Worm (Caenorhabditis elegans): ENCODE results near the gene F41E7.9.

F41E7.9 gene

DNA sequence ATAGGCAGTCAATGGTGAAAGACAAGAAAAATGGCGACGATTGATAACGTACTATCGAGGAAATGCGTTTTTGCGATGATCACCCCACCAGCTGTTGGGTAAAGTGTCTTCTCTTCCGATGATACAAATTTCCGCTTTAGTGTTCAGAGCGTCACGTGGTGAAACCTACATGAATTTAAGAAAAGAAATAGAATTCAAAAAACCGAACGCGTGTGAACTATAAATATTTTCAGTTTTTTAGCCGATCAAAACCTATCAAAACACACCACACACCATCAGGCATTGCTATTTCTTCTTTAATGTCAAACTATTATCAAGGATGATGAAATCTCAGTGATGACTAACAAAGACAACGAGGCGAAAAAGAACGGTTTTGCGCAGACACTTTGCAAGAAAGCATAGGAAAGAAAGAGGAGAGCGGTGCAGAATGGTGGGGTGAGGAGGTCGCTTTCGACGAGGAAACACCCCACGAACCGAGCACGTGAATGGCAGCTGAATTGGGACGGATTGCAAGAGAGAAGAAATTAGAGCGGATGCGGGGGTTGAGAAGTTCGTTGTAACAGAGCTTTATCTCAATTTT lies 16.3 kb upstream of the F41E7.9 start:
- TF ChIP-seq T20F7.1 (GFP tag; optimal IDR thresholded peaks at IDR 0.05) = peak; percentile 55
- TF ChIP-seq hmg-1.1 (GFP tag; IDR thresholded peaks at IDR 0.05) = 0 out of 2 replicates have a peak, but pooled peaks have one; percentile 17
- peak; percentile 35 for TF ChIP-seq hlh-30 (tag; optimal IDR thresholded peaks at IDR 0.05; ENCODE audit: insufficient read depth)
- TF ChIP-seq dmd-9 (GFP tag; IDR thresholded peaks at IDR 0.05) = no peak
- TF ChIP-seq nhr-76 (tag; optimal IDR thresholded peaks at IDR 0.05) = no peak
- no peak for TF ChIP-seq unc-130 (GFP tag; optimal IDR thresholded peaks at IDR 0.05)
- peak; percentile 14; the same call in 1 of the 2 replicates for TF ChIP-seq php-3 (GFP tag; IDR thresholded peaks at IDR 0.05)
- no peak for TF ChIP-seq nhr-102 (tag; optimal IDR thresholded peaks at IDR 0.05)
- no peak for TF ChIP-seq D1046.2 (GFP tag; IDR thresholded peaks at IDR 0.05)
- TF ChIP-seq F44E2.7 (GFP tag; IDR thresholded peaks at IDR 0.05) = no peak
- peak; percentile 96 for TF ChIP-seq aha-1 (tag)
- TF ChIP-seq nhr-28 (tag; optimal IDR thresholded peaks at IDR 0.05) = peak; percentile 57
- no peak for TF ChIP-seq nhr-111 (GFP tag; optimal IDR thresholded peaks at IDR 0.05)
- peak; percentile 99 for TF ChIP-seq mxl-2 (GFP tag; conservative IDR thresholded peaks at IDR 0.05)
- TF ChIP-seq daf-8 (GFP tag; IDR thresholded peaks at IDR 0.05) = no peak
- TF ChIP-seq T26A8.4 (GFP tag; IDR thresholded peaks at IDR 0.05) = no peak; the same call in 1 of the 2 replicates
- TF ChIP-seq arid-1 (GFP tag; conservative IDR thresholded peaks at IDR 0.05) = no peak
- TF ChIP-seq ceh-32 (tag; optimal IDR thresholded peaks at IDR 0.05; ENCODE audit: poor library complexity) = no peak
- TF ChIP-seq unc-62 (GFP tag; optimal IDR thresholded peaks at IDR 0.05 in 1 of 2) = peak in 1 of 2 experiments; percentile 38
- no peak for TF ChIP-seq unc-62 (tag; optimal IDR thresholded peaks at IDR 0.05)
- peak; percentile 56 for TF ChIP-seq pqm-1 (tag; optimal IDR thresholded peaks at IDR 0.05)
- no peak for TF ChIP-seq zip-11 (GFP tag; IDR thresholded peaks at IDR 0.05)
- no peak for TF ChIP-seq cey-2 (tag; optimal IDR thresholded peaks at IDR 0.05; ENCODE audit: borderline replicate concordance, insufficient read depth)
- TF ChIP-seq Y105C5A.15 (GFP tag; IDR thresholded peaks at IDR 0.05) = no peak
- peak; percentile 12 for TF ChIP-seq spr-1 (tag; optimal IDR thresholded peaks at IDR 0.05)
- TF ChIP-seq skn-1 (tag; optimal IDR thresholded peaks at IDR 0.05) = no peak
- no peak for TF ChIP-seq sdz-12 (GFP tag; optimal IDR thresholded peaks at IDR 0.05)
- peak; percentile 48 for TF ChIP-seq gei-8 (GFP tag; optimal IDR thresholded peaks at IDR 0.05)
- 0 out of 2 replicates have a peak, but pooled peaks have one; percentile 19 for TF ChIP-seq lin-1 (GFP tag; IDR thresholded peaks at IDR 0.05)
- TF ChIP-seq ZK546.5 (tag; optimal IDR thresholded peaks at IDR 0.05) = no peak
- TF ChIP-seq dve-1 (tag; optimal IDR thresholded peaks at IDR 0.05; ENCODE audit: insufficient read depth) = peak; percentile 54
- TF ChIP-seq ceh-82 (tag; optimal IDR thresholded peaks at IDR 0.05) = no peak
- peak; percentile 51 for TF ChIP-seq set-16 (GFP tag; IDR thresholded peaks at IDR 0.05)
- TF ChIP-seq ceh-20 (GFP tag; IDR thresholded peaks at IDR 0.05) = 0 out of 2 replicates have a peak, but pooled peaks have one; percentile 20
- no peak for TF ChIP-seq mes-2 (tag; optimal IDR thresholded peaks at IDR 0.05; ENCODE audit: poor library complexity, severe bottlenecking)
- no peak for TF ChIP-seq lin-39 (tag; optimal IDR thresholded peaks at IDR 0.05)
- no peak for TF ChIP-seq jun-1 (tag; optimal IDR thresholded peaks at IDR 0.05)
- TF ChIP-seq daf-16 (GFP tag; optimal IDR thresholded peaks at IDR 0.05) = no peak
- TF ChIP-seq daf-16 (tag; optimal IDR thresholded peaks at IDR 0.05) = peak; percentile 17
- no peak for TF ChIP-seq fos-1 (tag; optimal IDR thresholded peaks at IDR 0.05)
- no peak for TF ChIP-seq fkh-10 (GFP tag; optimal IDR thresholded peaks at IDR 0.05)
- TF ChIP-seq mdl-1 (tag; optimal IDR thresholded peaks at IDR 0.05) = peak; percentile 77 to 88
- peak; percentile 19 for TF ChIP-seq nhr-6 (tag; optimal IDR thresholded peaks at IDR 0.05)
- peak; percentile 38 for TF ChIP-seq mep-1 (tag; optimal IDR thresholded peaks at IDR 0.05)
- peak; percentile 64 for TF ChIP-seq mxl-3 (GFP tag; optimal IDR thresholded peaks at IDR 0.05)
- no peak for TF ChIP-seq nhr-77 (tag; optimal IDR thresholded peaks at IDR 0.05)
- TF ChIP-seq unc-39 (tag; optimal IDR thresholded peaks at IDR 0.05) = no peak
- TF ChIP-seq hlh-11 (tag; optimal IDR thresholded peaks at IDR 0.05) = peak; percentile 79
- peak; percentile 46 for TF ChIP-seq nhr-11 (tag; optimal IDR thresholded peaks at IDR 0.05)
- peak; percentile 61 for TF ChIP-seq dmd-6 (GFP tag; IDR thresholded peaks at IDR 0.05)
- peak; percentile 24 for TF ChIP-seq duxl-1 (tag; optimal IDR thresholded peaks at IDR 0.05; ENCODE audit: poor library complexity)
